Worm (Caenorhabditis elegans) whole organism, L1 larva: ENCODE measurements around the gene gst-39.

Source experiments
- elt-3 ChIP-seq, 6 experiments: fragments of 150-350 bp in 1 of 6; sonication (generic microtip); optimal IDR thresholded peaks; 2 replicates each; lab custom pipeline; 2017 to 2018; ENCODE audit warnings: missing biosample characterization in 6 of 6, missing genetic modification characterization in 6 of 6, inconsistent platforms in 1 of 6
- fkh-10 ChIP-seq: sonication (generic microtip); optimal IDR thresholded peaks from 2 replicates; lab custom pipeline; 2017; ENCODE audit warnings: missing biosample characterization, missing genetic modification reagents, missing genetic modification characterization
- mdl-1 ChIP-seq, 2 experiments: fragments of 150-350 bp; optimal IDR thresholded peaks; 2 replicates each; lab custom pipeline; 2014 to 2017; ENCODE audit warnings: missing biosample characterization in 2 of 2, missing genetic modification characterization in 2 of 2, inconsistent platforms in 1 of 2
- nhr-11 ChIP-seq: fragments of 150-350 bp; optimal IDR thresholded peaks from 2 replicates; lab custom pipeline; 2014; ENCODE audit warnings: missing biosample characterization, missing genetic modification characterization
- nhr-12 ChIP-seq: sonication (generic microtip); optimal IDR thresholded peaks from 2 replicates; lab custom pipeline; 2017; ENCODE audit warnings: missing biosample characterization, missing genetic modification characterization
- nhr-76 ChIP-seq: sonication (generic microtip); optimal IDR thresholded peaks from 2 replicates; lab custom pipeline; 2017; ENCODE audit warnings: missing biosample characterization, missing genetic modification characterization
- nhr-77 ChIP-seq: fragments of 150-350 bp; optimal IDR thresholded peaks from 2 replicates; lab custom pipeline; 2014; ENCODE audit warnings: missing biosample characterization, missing genetic modification characterization

DNA sequence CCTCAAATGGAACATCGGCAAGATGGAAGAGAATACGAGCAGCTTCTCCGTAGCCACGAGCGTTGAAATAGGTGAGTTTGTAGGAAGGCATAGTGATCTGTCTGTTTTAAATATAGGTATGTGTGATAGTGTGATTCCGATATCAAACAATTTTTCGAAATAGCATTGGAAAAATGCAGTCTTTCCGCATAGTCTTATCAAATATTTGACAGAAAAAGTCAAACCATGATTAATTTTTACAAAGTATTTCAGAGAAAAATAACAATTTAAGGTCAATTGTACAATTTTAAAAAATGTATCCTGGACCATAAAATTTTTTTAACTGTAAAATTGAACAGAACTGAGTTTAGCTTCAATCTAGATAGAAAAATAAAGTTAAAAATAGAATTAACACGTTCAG, 7.3 kb downstream of the gst-39 start, which contains the start of gene gst-26:
- no peak for TF ChIP-seq nhr-77
- TF ChIP-seq nhr-76 (tag; lab: Kevin White, UChicago) = no peak
- no peak for TF ChIP-seq elt-3 (tag; optimal IDR thresholded peaks at IDR 0.05; lab: Kevin White, UChicago)
- TF ChIP-seq mdl-1 (tag; optimal IDR thresholded peaks at IDR 0.05; lab: Kevin White, UChicago) = no peak
- TF ChIP-seq nhr-11 (tag; lab: Kevin White, UChicago) = no peak
- no peak for TF ChIP-seq fkh-10 (GFP tag; lab: Kevin White, UChicago)
- no peak for TF ChIP-seq nhr-12 (tag; lab: Kevin White, UChicago)
